Fruit fly (Drosophila melanogaster): Measurements from ENCODE around the gene CycG.

The CycG gene

dm6 chr3R:31597736-31598431 lies 14.6 kb downstream of the CycG start:
- TF ChIP-seq ey (GFP tag; optimal IDR thresholded peaks at IDR 0.05), result no peak
- TF ChIP-seq N (GFP tag; optimal IDR thresholded peaks at IDR 0.05), result no peak
- TF ChIP-seq Sp1 (GFP tag; optimal IDR thresholded peaks at IDR 0.05), result no peak
- TF ChIP-seq dl (GFP tag; optimal IDR thresholded peaks at IDR 0.05; ENCODE audit: insufficient read depth in 1 of 2, partially characterized antibody in 2 of 2), result no peak
- no peak for TF ChIP-seq brk (GFP tag; optimal IDR thresholded peaks at IDR 0.05)
- TF ChIP-seq Hr83 (GFP tag; optimal IDR thresholded peaks at IDR 0.05; ENCODE audit: poor library complexity, severe bottlenecking), result no peak
- TF ChIP-seq sage (GFP tag; optimal IDR thresholded peaks at IDR 0.05), result no peak
- TF ChIP-seq foxo (GFP tag; optimal IDR thresholded peaks at IDR 0.05), result no peak
- TF ChIP-seq psq (GFP tag; optimal IDR thresholded peaks at IDR 0.05), result no peak
- no peak for TF ChIP-seq jim (GFP tag; optimal IDR thresholded peaks at IDR 0.05)
- no peak for TF ChIP-seq sv (GFP tag; optimal IDR thresholded peaks at IDR 0.05)
- TF ChIP-seq Dfd (GFP tag; optimal IDR thresholded peaks at IDR 0.05), result no peak

dm6 chr3R:31596071-31596883 lies 16.2 kb downstream of the CycG start, which contains the start of gene RpL6:
Gene RpL6 (minus strand): TSS chr3R:31596204.
- TF ChIP-seq sv (GFP tag; optimal IDR thresholded peaks at IDR 0.05) (no peak), lola (GFP tag; optimal IDR thresholded peaks at IDR 0.05) (no peak), N (GFP tag; optimal IDR thresholded peaks at IDR 0.05) (no peak), Hnf4 (GFP tag; optimal IDR thresholded peaks at IDR 0.05) (peak; percentile 35), OdsH (GFP tag; optimal IDR thresholded peaks at IDR 0.05) (no peak), Sp1 (GFP tag; optimal IDR thresholded peaks at IDR 0.05) (peak; percentile 45), pan (optimal IDR thresholded peaks at IDR 0.05) (no peak), Jra (GFP tag; optimal IDR thresholded peaks at IDR 0.05) (peak; percentile 15), Hr83 (GFP tag; optimal IDR thresholded peaks at IDR 0.05; ENCODE audit: poor library complexity, severe bottlenecking) (peak; percentile 15), Vsx2 (GFP tag; optimal IDR thresholded peaks at IDR 0.05; ENCODE audit: partially characterized antibody) (no peak), usp (GFP tag; optimal IDR thresholded peaks at IDR 0.05) (no peak), h (GFP tag; optimal IDR thresholded peaks at IDR 0.05) (peak; percentile 32), psq (GFP tag; optimal IDR thresholded peaks at IDR 0.05) (no peak), dmrt93B (GFP tag; optimal IDR thresholded peaks at IDR 0.05) (no peak), CrebA (GFP tag; optimal IDR thresholded peaks at IDR 0.05; ENCODE audit: borderline replicate concordance) (no peak), sage (GFP tag; optimal IDR thresholded peaks at IDR 0.05) (no peak), dsf (GFP tag; optimal IDR thresholded peaks at IDR 0.05; ENCODE audit: borderline replicate concordance) (no peak), Rel (GFP tag; optimal IDR thresholded peaks at IDR 0.05) (no peak), Rel (tag; optimal IDR thresholded peaks at IDR 0.05) (peak; percentile 20), dl (GFP tag; optimal IDR thresholded peaks at IDR 0.05; ENCODE audit: insufficient read depth in 1 of 2, partially characterized antibody in 2 of 2) (no peak), brk (GFP tag; optimal IDR thresholded peaks at IDR 0.05) (peak; percentile 70), woc (GFP tag; optimal IDR thresholded peaks at IDR 0.05) (no peak), Myc (optimal IDR thresholded peaks at IDR 0.05) (peak; percentile 13), Dfd (GFP tag; optimal IDR thresholded peaks at IDR 0.05) (no peak), br (GFP tag; optimal IDR thresholded peaks at IDR 0.05) (no peak), GATAd (GFP tag; optimal IDR thresholded peaks at IDR 0.05) (no peak), foxo (GFP tag; optimal IDR thresholded peaks at IDR 0.05) (peak in 1 of 2 experiments; percentile 30), Mio (GFP tag; optimal IDR thresholded peaks at IDR 0.05) (no peak), CG32264 (GFP tag; optimal IDR thresholded peaks at IDR 0.05) (no peak)

dm6 chr3R:31592256-31592879 lies 20.1 kb downstream of the CycG start, which contains the start of gene CG1774:
Gene CG1774 (plus strand): TSS chr3R:31592803.
- TF ChIP-seq Jra (GFP tag; optimal IDR thresholded peaks at IDR 0.05) (peak; percentile 60), Myc (optimal IDR thresholded peaks at IDR 0.05) (no peak), dmrt93B (GFP tag; optimal IDR thresholded peaks at IDR 0.05) (peak; percentile 17), HLH106 (tag; optimal IDR thresholded peaks at IDR 0.05) (peak; percentile 58), psq (GFP tag; optimal IDR thresholded peaks at IDR 0.05) (peak; percentile 75), usp (GFP tag; optimal IDR thresholded peaks at IDR 0.05) (no peak), br (GFP tag; optimal IDR thresholded peaks at IDR 0.05) (peak; percentile 90), sage (GFP tag; optimal IDR thresholded peaks at IDR 0.05) (peak; percentile 49), dl (GFP tag; optimal IDR thresholded peaks at IDR 0.05; ENCODE audit: insufficient read depth in 1 of 2, partially characterized antibody in 2 of 2) (no peak), rgr (GFP tag; optimal IDR thresholded peaks at IDR 0.05) (peak; percentile 90), fru (GFP tag; optimal IDR thresholded peaks at IDR 0.05) (peak; percentile 94), ey (GFP tag; optimal IDR thresholded peaks at IDR 0.05) (peak; percentile 90), Hnf4 (GFP tag; optimal IDR thresholded peaks at IDR 0.05) (peak; percentile 83), Hr78 (GFP tag; optimal IDR thresholded peaks at IDR 0.05) (no peak), woc (GFP tag; optimal IDR thresholded peaks at IDR 0.05) (peak; percentile 56), sv (GFP tag; optimal IDR thresholded peaks at IDR 0.05) (peak; percentile 47), Hr83 (GFP tag; optimal IDR thresholded peaks at IDR 0.05; ENCODE audit: poor library complexity, severe bottlenecking) (peak; percentile 43), CG32264 (GFP tag; optimal IDR thresholded peaks at IDR 0.05) (peak; percentile 53), lola (GFP tag; optimal IDR thresholded peaks at IDR 0.05) (no peak), foxo (GFP tag; optimal IDR thresholded peaks at IDR 0.05) (peak; percentile 78 to 90), Dfd (GFP tag; optimal IDR thresholded peaks at IDR 0.05) (no peak), jim (GFP tag; optimal IDR thresholded peaks at IDR 0.05) (no peak), brk (GFP tag; optimal IDR thresholded peaks at IDR 0.05) (peak; percentile 79), dsf (GFP tag; optimal IDR thresholded peaks at IDR 0.05; ENCODE audit: borderline replicate concordance) (no peak), Rel (GFP tag; optimal IDR thresholded peaks at IDR 0.05) (peak; percentile 66), Rel (tag; optimal IDR thresholded peaks at IDR 0.05) (peak; percentile 10), Mio (GFP tag; optimal IDR thresholded peaks at IDR 0.05) (peak; percentile 44), OdsH (GFP tag; optimal IDR thresholded peaks at IDR 0.05) (peak; percentile 89), Sp1 (GFP tag; optimal IDR thresholded peaks at IDR 0.05) (peak; percentile 75), h (GFP tag; optimal IDR thresholded peaks at IDR 0.05) (peak; percentile 93), CrebA (GFP tag; optimal IDR thresholded peaks at IDR 0.05; ENCODE audit: borderline replicate concordance) (no peak)
